Worm (Caenorhabditis elegans) whole organism, L4 larva: ENCODE results near the gene Y75B7B.1.

Source experiments
- F26F4.8 ChIP-seq: fragments of 200-800 bp; sonication (Bioruptor generic); conservative IDR thresholded peaks from 2 replicates; pipeline ENCODE4 v1.3.6; 2022; ENCODE audit warnings: missing genetic modification characterization, missing compliant biosample characterization
- R02D3.7 ChIP-seq: fragments of 150-350 bp; sonication (generic microtip); optimal IDR thresholded peaks from 3 replicates; lab custom pipeline; 2014; ENCODE audit warnings: missing biosample characterization, missing genetic modification characterization
- T26A8.4 ChIP-seq: fragments of 200-800 bp; sonication (Bioruptor generic); IDR thresholded peaks from 2 replicates; pipeline ENCODE4 v1.3.6; 2022; ENCODE audit warnings: missing genetic modification characterization, missing compliant biosample characterization
- ctbp-1 ChIP-seq: fragments of 200-800 bp; sonication (Bioruptor generic); IDR thresholded peaks from 2 replicates; pipeline ENCODE4 v1.3.6; 2022; ENCODE audit warnings: missing genetic modification reagents, missing genetic modification characterization, missing compliant biosample characterization
- dmd-8 ChIP-seq: fragments of 200-800 bp; sonication (Bioruptor generic); IDR thresholded peaks from 2 replicates; pipeline ENCODE4 v1.3.6; 2022; ENCODE audit warnings: missing genetic modification characterization, missing compliant biosample characterization
- dmd-9 ChIP-seq: fragments of 200-800 bp; sonication (Bioruptor generic); IDR thresholded peaks from 2 replicates; pipeline ENCODE4 v1.3.6; 2022; ENCODE audit warnings: missing genetic modification reagents, missing genetic modification characterization, missing compliant biosample characterization
- hlh-30 ChIP-seq: sonication (generic microtip); optimal IDR thresholded peaks from 2 replicates; lab custom pipeline; 2017; ENCODE audit warnings: antibody characterized with exemption, mild to moderate bottlenecking, missing genetic modification characterization, missing compliant biosample characterization; ENCODE audit not compliant: insufficient read depth
- mep-1 ChIP-seq: fragments of 150-350 bp; sonication (generic microtip); optimal IDR thresholded peaks from 3 replicates; lab custom pipeline; 2014; ENCODE audit warnings: missing biosample characterization, missing genetic modification characterization
- mxl-3 ChIP-seq: fragments of 200-800 bp; sonication (Bioruptor generic); optimal IDR thresholded peaks from 2 replicates; lab custom pipeline; 2018; ENCODE audit warnings: mild to moderate bottlenecking, missing genetic modification characterization, missing compliant biosample characterization
- nhr-48 ChIP-seq: sonication (generic microtip); optimal IDR thresholded peaks from 2 replicates; lab custom pipeline; 2016; ENCODE audit warnings: mild to moderate bottlenecking, missing genetic modification characterization, missing compliant biosample characterization
- saeg-2 ChIP-seq: fragments of 200-800 bp; sonication (Bioruptor generic); IDR thresholded peaks from 2 replicates; pipeline ENCODE4 v1.3.6; 2022; ENCODE audit warnings: missing genetic modification reagents, missing genetic modification characterization, missing compliant biosample characterization
- tra-1 ChIP-seq: fragments of 200-800 bp; sonication (Bioruptor generic); IDR thresholded peaks from 2 replicates; pipeline ENCODE4 v1.3.6; 2022; ENCODE audit warnings: missing genetic modification reagents, missing genetic modification characterization, missing compliant biosample characterization
- zfp-3 ChIP-seq: fragments of 200-800 bp; sonication (Bioruptor generic); conservative IDR thresholded peaks from 2 replicates; pipeline ENCODE4 v1.3.6; 2022; ENCODE audit warnings: missing genetic modification reagents, missing genetic modification characterization, missing compliant biosample characterization
- zip-11 ChIP-seq: fragments of 200-800 bp; sonication (Bioruptor generic); IDR thresholded peaks from 2 replicates; pipeline ENCODE4 v1.3.6; 2022; ENCODE audit warnings: missing genetic modification characterization, missing compliant biosample characterization

Gene Y75B7B.1

DNA sequence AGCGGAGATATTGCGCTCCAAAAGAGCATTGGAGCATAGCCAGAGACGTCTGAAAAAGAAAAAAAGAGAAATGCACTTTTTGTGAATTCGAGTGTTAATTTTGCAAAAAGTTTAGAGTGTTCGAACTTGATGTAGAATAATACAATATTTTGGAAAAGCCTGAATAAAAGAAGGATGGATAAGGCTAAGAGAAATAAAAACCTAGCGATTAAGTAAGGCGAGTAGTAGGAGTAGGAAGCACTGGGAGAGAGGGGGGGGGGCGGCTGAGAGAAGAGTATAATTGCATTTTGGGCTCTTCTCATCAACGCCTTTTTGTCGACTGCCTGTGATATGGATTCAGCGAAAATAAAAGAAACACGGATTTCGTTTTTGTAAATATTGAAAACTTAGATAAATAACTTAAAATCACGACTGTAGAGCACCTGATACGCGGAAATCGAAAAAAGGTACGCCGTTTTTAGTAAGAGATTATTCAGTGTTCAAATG, 47.2 kb downstream of the Y75B7B.1 start, which contains the start of gene F16B3.3:
Gene F16B3.3 (minus strand): TSS at position 51 of the 486 bp plus-strand sequence.
- TF ChIP-seq mxl-3 = no peak
- TF ChIP-seq mep-1 (tag; lab: Kevin White, UChicago) = no peak
- TF ChIP-seq zip-11 (GFP tag; lab: Robert Waterston, UW) = no peak
- no peak for TF ChIP-seq R02D3.7 (tag; lab: Kevin White, UChicago)
- no peak for TF ChIP-seq F26F4.8 (GFP tag; lab: Robert Waterston, UW)
- no peak for TF ChIP-seq zfp-3 (GFP tag; lab: Robert Waterston, UW)
- TF ChIP-seq tra-1 (GFP tag; lab: Robert Waterston, UW) = no peak
- no peak for TF ChIP-seq hlh-30

DNA sequence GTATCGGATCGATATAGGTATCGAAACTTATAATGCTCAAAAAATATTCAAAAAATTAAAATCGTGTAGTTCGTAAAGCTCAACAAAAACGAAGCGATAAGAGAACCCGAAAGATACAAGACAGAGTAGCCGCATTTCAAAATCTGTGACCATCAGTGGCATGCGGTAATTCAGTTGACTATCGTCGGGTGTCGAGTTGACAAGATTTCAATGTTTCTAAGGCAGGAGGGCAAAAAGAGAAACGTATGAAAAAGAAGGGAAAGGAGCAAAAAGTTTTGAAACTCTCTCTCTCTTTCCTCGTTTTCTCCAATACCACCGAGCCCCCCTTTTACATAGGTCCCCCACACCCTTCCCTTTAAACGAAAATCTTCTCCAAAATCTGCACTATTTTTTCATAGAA, 51.1 kb downstream of the Y75B7B.1 start:
- TF ChIP-seq saeg-2 (GFP tag; lab: Robert Waterston, UW) (no peak), dmd-8 (no peak), ctbp-1 (GFP tag; lab: Robert Waterston, UW) (no peak), T26A8.4 (GFP tag; lab: Robert Waterston, UW) (no peak), dmd-9 (GFP tag; lab: Robert Waterston, UW) (no peak), nhr-48 (tag; lab: Kevin White, UChicago) (no peak)
